Worm (Caenorhabditis elegans) whole organism, young adult: ENCODE measurements around the gene sek-5.

Experiments
- F55B11.4 ChIP-seq: sonication (generic microtip); optimal IDR thresholded peaks from 2 replicates; lab custom pipeline; 2016; ENCODE audit warnings: missing compliant biosample characterization, missing genetic modification characterization, borderline replicate concordance; ENCODE audit not compliant: insufficient read depth
- K11D2.4 ChIP-seq: fragments of 200-800 bp; sonication (Bioruptor generic); IDR thresholded peaks from 2 replicates; pipeline ENCODE4 v1.3.6; 2022; ENCODE audit warnings: missing genetic modification reagents, missing genetic modification characterization, missing compliant biosample characterization
- T07F8.4 ChIP-seq: sonication (generic microtip); optimal IDR thresholded peaks from 2 replicates; lab custom pipeline; 2016; ENCODE audit warnings: mild to moderate bottlenecking, missing genetic modification characterization, moderate library complexity, missing compliant biosample characterization
- bed-2 ChIP-seq: fragments of 200-800 bp; sonication (Bioruptor generic); IDR thresholded peaks from 2 replicates; pipeline ENCODE4 v1.3.6; 2022; ENCODE audit warnings: missing genetic modification reagents, missing genetic modification characterization, missing compliant biosample characterization
- chd-7 ChIP-seq: sonication (generic microtip); optimal IDR thresholded peaks from 2 replicates; lab custom pipeline; 2016; ENCODE audit warnings: mild to moderate bottlenecking, missing genetic modification characterization, moderate library complexity, missing compliant biosample characterization
- lin-54 ChIP-seq: fragments of 200-800 bp; sonication (Bioruptor generic); optimal IDR thresholded peaks from 2 replicates; lab custom pipeline; 2018; ENCODE audit warnings: mild to moderate bottlenecking, missing genetic modification characterization, missing compliant biosample characterization
- nhr-179 ChIP-seq: sonication (generic microtip); optimal IDR thresholded peaks from 2 replicates; lab custom pipeline; 2016; ENCODE audit warnings: mild to moderate bottlenecking, missing genetic modification characterization, missing compliant biosample characterization
- zim-3 ChIP-seq: sonication (generic microtip); optimal IDR thresholded peaks from 2 replicates; lab custom pipeline; 2017; ENCODE audit warnings: mild to moderate bottlenecking, missing genetic modification characterization, moderate library complexity, missing compliant biosample characterization

DNA sequence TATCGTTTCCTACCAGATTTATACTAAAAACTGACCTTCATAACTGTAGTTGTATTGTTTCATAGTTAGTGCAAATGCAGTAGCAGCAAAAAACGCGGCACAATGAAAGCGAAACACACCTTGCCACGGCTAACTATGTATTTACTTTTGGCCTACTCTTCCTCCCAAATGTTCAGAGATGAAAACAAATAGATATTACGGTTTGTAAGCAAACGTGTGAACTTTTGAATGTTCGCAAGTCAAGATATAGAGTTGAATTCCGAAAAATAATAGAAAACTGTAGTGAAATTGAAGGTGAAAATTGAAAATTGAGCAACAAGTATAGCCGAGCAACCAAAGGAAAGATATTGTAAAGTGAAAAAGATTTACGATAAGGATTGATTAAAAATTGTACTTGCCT lies 13.2 kb upstream of the sek-5 start, which contains the start of gene chtl-1:
- no peak for TF ChIP-seq lin-54 (GFP tag; lab: Kevin White, UChicago)
- TF ChIP-seq T07F8.4: no peak
- no peak for TF ChIP-seq zim-3 (tag; lab: Kevin White, UChicago)
- TF ChIP-seq bed-2 (GFP tag; lab: Robert Waterston, UW): no peak
- TF ChIP-seq nhr-179 (tag; lab: Kevin White, UChicago): no peak
- no peak for TF ChIP-seq F55B11.4
- TF ChIP-seq K11D2.4 (GFP tag; lab: Robert Waterston, UW): no peak
- TF ChIP-seq chd-7 (tag; lab: Kevin White, UChicago): no peak
